Worm (Caenorhabditis elegans): ENCODE data around the gene aaim-1.
A peak's percentile ranks its signal among the peaks of the same experiment; 100 is the strongest.

The aaim-1 gene

ce11 chrX:6515267-6515666, 47.0 kb downstream of the aaim-1 start:
- TF ChIP-seq Y48G9A.11 (GFP tag; IDR thresholded peaks at IDR 0.05), result no peak
- no peak for TF ChIP-seq daf-8 (GFP tag; IDR thresholded peaks at IDR 0.05)
- TF ChIP-seq unc-39 (tag; optimal IDR thresholded peaks at IDR 0.05), result no peak
- TF ChIP-seq hlh-30 (tag; optimal IDR thresholded peaks at IDR 0.05; ENCODE audit: insufficient read depth), result peak; percentile 76
- no peak for TF ChIP-seq snpc-4 (tag; optimal IDR thresholded peaks at IDR 0.05)
- TF ChIP-seq lin-15B (tag; optimal IDR thresholded peaks at IDR 0.05), result no peak
- TF ChIP-seq nhr-25 (tag; optimal IDR thresholded peaks at IDR 0.05; ENCODE audit: borderline replicate concordance, insufficient read depth), result peak; percentile 10
- peak in 1 of 2 experiments; percentile 22 for TF ChIP-seq mdl-1 (tag; optimal IDR thresholded peaks at IDR 0.05)
- TF ChIP-seq zfp-3 (GFP tag; conservative IDR thresholded peaks at IDR 0.05), result no peak
- no peak for TF ChIP-seq fos-1 (tag; optimal IDR thresholded peaks at IDR 0.05)
- no peak for TF ChIP-seq mxl-3 (GFP tag; optimal IDR thresholded peaks at IDR 0.05)
- TF ChIP-seq pqm-1 (tag; optimal IDR thresholded peaks at IDR 0.05), result no peak
- no peak for TF ChIP-seq lsy-2 (tag; optimal IDR thresholded peaks at IDR 0.05)
- TF ChIP-seq nhr-28 (tag; optimal IDR thresholded peaks at IDR 0.05), result peak; percentile 1
- TF ChIP-seq cey-2 (tag; optimal IDR thresholded peaks at IDR 0.05; ENCODE audit: borderline replicate concordance, insufficient read depth), result no peak
- no peak for TF ChIP-seq pha-4 (GFP tag; IDR thresholded peaks at IDR 0.05)
- TF ChIP-seq pha-4 (tag; optimal IDR thresholded peaks at IDR 0.05), result no peak
- TF ChIP-seq aha-1 (tag), result peak; percentile 63
- no peak for TF ChIP-seq vab-7 (GFP tag; IDR thresholded peaks at IDR 0.05)
- TF ChIP-seq ceh-44 (GFP tag; IDR thresholded peaks at IDR 0.05), result no peak
- no peak for TF ChIP-seq duxl-1 (tag; optimal IDR thresholded peaks at IDR 0.05; ENCODE audit: poor library complexity)
- TF ChIP-seq egl-43 (GFP tag; IDR thresholded peaks at IDR 0.05), result no peak
- no peak for TF ChIP-seq mes-2 (tag; optimal IDR thresholded peaks at IDR 0.05; ENCODE audit: poor library complexity, severe bottlenecking)
- no peak for TF ChIP-seq F26F4.8 (GFP tag; conservative IDR thresholded peaks at IDR 0.05)
- no peak for TF ChIP-seq saeg-2 (GFP tag; IDR thresholded peaks at IDR 0.05)
- TF ChIP-seq spr-3 (GFP tag; optimal IDR thresholded peaks at IDR 0.05), result no peak
- no peak for TF ChIP-seq lir-3 (tag; optimal IDR thresholded peaks at IDR 0.05)
- no peak for TF ChIP-seq egl-27 (tag; optimal IDR thresholded peaks at IDR 0.05)
- no peak for TF ChIP-seq F49E8.2 (tag; optimal IDR thresholded peaks at IDR 0.05; ENCODE audit: borderline replicate concordance)
- peak in 1 of 2 experiments; percentile 3 for TF ChIP-seq unc-62 (GFP tag; optimal IDR thresholded peaks at IDR 0.05 in 1 of 2)
- TF ChIP-seq unc-62 (tag; optimal IDR thresholded peaks at IDR 0.05), result no peak
- TF ChIP-seq tra-1 (GFP tag; IDR thresholded peaks at IDR 0.05), result no peak
- peak; percentile 50 for TF ChIP-seq hlh-11 (tag; optimal IDR thresholded peaks at IDR 0.05)

DNA sequence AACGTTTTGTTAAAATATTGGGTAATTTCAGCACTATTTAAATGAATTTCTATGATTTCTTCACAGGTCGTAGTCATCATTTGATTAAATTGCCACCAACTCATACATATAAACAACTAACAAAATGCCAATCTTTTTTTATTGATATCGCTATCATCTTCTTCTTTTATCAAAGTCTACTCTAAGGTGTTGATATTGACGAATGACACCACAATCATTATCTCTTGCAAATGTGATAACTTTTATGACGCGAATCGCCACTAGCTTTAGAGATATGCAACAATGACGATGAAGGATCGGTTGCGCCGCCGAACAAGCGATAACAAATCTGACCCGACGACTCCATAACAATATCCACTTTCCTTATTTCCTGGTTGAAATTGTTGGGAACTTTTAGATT, 47.8 kb downstream of the aaim-1 start:
- TF ChIP-seq daf-16 (GFP tag; optimal IDR thresholded peaks at IDR 0.05) (peak in 1 of 2 experiments; percentile 6), daf-16 (tag; optimal IDR thresholded peaks at IDR 0.05) (peak; percentile 84), dmd-6 (GFP tag; IDR thresholded peaks at IDR 0.05) (peak; percentile 50), hlh-11 (tag; optimal IDR thresholded peaks at IDR 0.05) (peak; percentile 43), T26A8.4 (GFP tag; IDR thresholded peaks at IDR 0.05) (no peak), dve-1 (tag; optimal IDR thresholded peaks at IDR 0.05; ENCODE audit: insufficient read depth) (peak; percentile 74), nhr-237 (tag; optimal IDR thresholded peaks at IDR 0.05) (no peak)

DNA sequence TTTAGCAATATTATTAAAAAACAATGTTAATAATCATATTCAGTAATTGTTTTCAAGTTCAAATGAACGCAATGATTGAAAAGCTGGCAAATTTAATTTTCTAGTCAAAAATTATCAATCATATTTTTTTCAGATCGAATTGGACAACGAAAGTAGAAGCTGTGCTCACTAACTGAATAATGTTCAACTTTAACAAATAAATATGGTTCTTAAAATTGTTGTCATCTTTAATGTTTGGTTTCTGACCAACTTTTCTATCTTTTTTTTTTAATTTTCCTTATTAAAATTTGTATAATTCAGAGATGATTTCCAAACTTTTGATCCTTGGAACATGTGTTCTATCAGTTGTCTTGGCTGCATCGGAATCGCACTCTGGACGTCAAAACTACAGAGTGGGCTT, 50.2 kb downstream of the aaim-1 start, which contains the start of gene ttr-35:
Gene ttr-35 (plus strand): TSS at position 301 of the 400 bp plus-strand sequence.
- TF ChIP-seq nhr-237 (tag; optimal IDR thresholded peaks at IDR 0.05) (no peak), rbr-2 (tag; optimal IDR thresholded peaks at IDR 0.05) (no peak), ceh-82 (tag; optimal IDR thresholded peaks at IDR 0.05) (no peak), hlh-30 (tag; optimal IDR thresholded peaks at IDR 0.05; ENCODE audit: insufficient read depth) (no peak), ama-1 (optimal IDR thresholded peaks at IDR 0.05) (no peak), dpl-1 (GFP tag; optimal IDR thresholded peaks at IDR 0.05) (no peak), dve-1 (tag; optimal IDR thresholded peaks at IDR 0.05; ENCODE audit: insufficient read depth) (no peak), hlh-11 (tag; optimal IDR thresholded peaks at IDR 0.05) (no peak), ztf-7 (tag; optimal IDR thresholded peaks at IDR 0.05) (no peak), R02D3.7 (tag; optimal IDR thresholded peaks at IDR 0.05) (no peak), lin-15B (tag; optimal IDR thresholded peaks at IDR 0.05) (no peak), madf-9 (GFP tag; conservative IDR thresholded peaks at IDR 0.05) (no peak), zag-1 (tag; optimal IDR thresholded peaks at IDR 0.05) (no peak), spr-1 (tag; optimal IDR thresholded peaks at IDR 0.05) (no peak), attf-4 (tag; optimal IDR thresholded peaks at IDR 0.05) (no peak), zip-2 (tag; optimal IDR thresholded peaks at IDR 0.05) (no peak), pha-4 (GFP tag; IDR thresholded peaks at IDR 0.05) (no peak), pha-4 (tag; optimal IDR thresholded peaks at IDR 0.05) (no peak), lin-29 (GFP tag; IDR thresholded peaks at IDR 0.05) (no peak)

All from whole organism, L4 larva.